Fruit fly (Drosophila melanogaster) whole organism: ENCODE measurements around the gene CG16964.

Experiments used
- CG8478 ChIP-seq: fragments of >200 bp; optimal IDR thresholded peaks from 2 replicates; lab custom pipeline; 2018; ENCODE audit warnings: inconsistent platforms
- EcR ChIP-seq, 2 experiments: fragments of >200 bp; optimal IDR thresholded peaks; 2 replicates each; lab custom pipeline; 2017; ENCODE audit warnings: missing biosample characterization in 2 of 2, missing genetic modification characterization in 2 of 2, missing genetic modification reagents in 2 of 2
- pan ChIP-seq: fragments of >200 bp; optimal IDR thresholded peaks from 2 replicates; lab custom pipeline; 2017
- psq ChIP-seq: fragments of >200 bp; optimal IDR thresholded peaks from 2 replicates; lab custom pipeline; 2017

dm6 chr2L:11934205-11934604, 13.5 kb upstream of the CG16964 start, which contains the start of gene Or33a:
- TF ChIP-seq CG8478 (lab: Kevin White, UChicago) = no peak
- no peak for TF ChIP-seq psq (lab: Kevin White, UChicago)
- no peak for TF ChIP-seq pan (lab: Kevin White, UChicago)
- no peak for TF ChIP-seq EcR (GFP tag; optimal IDR thresholded peaks at IDR 0.05; lab: Kevin White, UChicago)
